Worm (Caenorhabditis elegans): ENCODE results near the gene ugt-59.

DNA sequence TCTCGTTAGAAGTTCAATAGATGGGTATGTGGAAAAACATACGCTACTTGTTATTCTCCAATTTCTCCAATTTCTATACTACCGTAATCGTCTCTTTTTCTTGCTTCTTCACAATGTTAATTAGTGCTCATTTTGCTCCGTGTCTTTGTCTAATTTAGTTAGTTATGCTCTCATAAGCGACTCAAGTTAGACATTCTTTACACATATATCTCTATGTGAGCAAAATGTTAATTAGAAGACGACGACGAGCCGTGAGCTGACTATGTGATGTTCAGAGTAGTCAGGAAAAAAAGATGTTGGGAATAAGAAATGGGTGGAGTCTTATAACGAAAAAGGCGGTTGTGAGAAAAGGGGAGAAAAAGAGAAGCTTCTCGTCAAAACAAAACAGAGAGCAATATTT is 12.9 kb upstream of the ugt-59 start:
- no peak for TF ChIP-seq nhr-28 (tag; optimal IDR thresholded peaks at IDR 0.05)
- TF ChIP-seq skn-1 (tag; optimal IDR thresholded peaks at IDR 0.05) = no peak
- no peak for TF ChIP-seq jun-1 (tag; optimal IDR thresholded peaks at IDR 0.05)

All from whole organism, L3 larva.